Fruit fly (Drosophila melanogaster) whole organism, embryonic: ENCODE data around the gene Lamtor1.

ENCODE experiments used
- CG10462 ChIP-seq: fragments of 200-800 bp; sonication (Bioruptor generic); optimal IDR thresholded peaks from 2 replicates; lab custom pipeline; 2016; ENCODE audit warnings: missing biosample characterization, missing genetic modification characterization
- CG13424 ChIP-seq: fragments of 200-800 bp; sonication (Bioruptor generic); optimal IDR thresholded peaks from 2 replicates; lab custom pipeline; 2019; ENCODE audit warnings: missing biosample characterization, mild to moderate bottlenecking, missing genetic modification characterization, moderate library complexity
- CG13624 ChIP-seq: fragments of 200-800 bp; sonication (Bioruptor generic); optimal IDR thresholded peaks from 2 replicates; lab custom pipeline; 2016; ENCODE audit warnings: missing biosample characterization, missing genetic modification characterization
- bcd ChIP-seq: fragments of 200-800 bp; sonication (Bioruptor generic); optimal IDR thresholded peaks from 2 replicates; lab custom pipeline; 2017; ENCODE audit warnings: missing biosample characterization, mild to moderate bottlenecking, missing genetic modification characterization
- danr ChIP-seq: fragments of 200-800 bp; sonication (Bioruptor generic); IDR thresholded peaks from 2 replicates; pipeline ENCODE4 v1.3.6; 2022; ENCODE audit warnings: missing biosample characterization, missing genetic modification characterization
- pum ChIP-seq: fragments of 200-800 bp; sonication (Bioruptor generic); optimal IDR thresholded peaks from 2 replicates; lab custom pipeline; 2016; ENCODE audit warnings: missing biosample characterization, missing genetic modification characterization
- slou ChIP-seq: fragments of 200-800 bp; sonication (Bioruptor generic); optimal IDR thresholded peaks from 3 replicates; lab custom pipeline; 2016; ENCODE audit warnings: missing biosample characterization, missing genetic modification characterization
- usp ChIP-seq: fragments of >200 bp; optimal IDR thresholded peaks from 2 replicates; lab custom pipeline; 2017; ENCODE audit warnings: missing biosample characterization, missing genetic modification characterization

DNA sequence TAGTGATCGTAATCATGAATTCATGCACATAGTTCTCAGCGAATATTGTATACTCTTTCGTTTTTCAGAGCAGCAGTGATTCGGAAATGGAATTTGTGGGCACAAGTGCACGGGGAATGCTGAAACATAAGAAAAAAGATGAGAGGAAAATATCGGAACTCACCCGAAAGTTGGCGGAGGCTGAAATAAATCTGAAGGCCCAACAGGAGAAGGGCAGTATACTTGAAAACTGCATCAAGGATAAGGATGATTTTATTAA, 25.7 kb downstream of the Lamtor1 start:
- no peak for TF ChIP-seq slou (GFP tag; lab: Kevin White, UChicago)
- no peak for TF ChIP-seq danr (GFP tag; lab: Robert Waterston, UW)
- no peak for TF ChIP-seq bcd (GFP tag; lab: Kevin White, UChicago)
- no peak for TF ChIP-seq pum
- no peak for TF ChIP-seq CG13424 (tag; lab: Kevin White, UChicago)
- no peak for TF ChIP-seq CG13624 (GFP tag; lab: Kevin White, UChicago)
- TF ChIP-seq usp: no peak
- TF ChIP-seq CG10462: no peak
